Fruit fly (Drosophila melanogaster) whole organism, wandering third instar larva: ENCODE results near the gene mRpL36.

ENCODE experiments used
- Abd-B ChIP-seq: fragments of >200 bp; optimal IDR thresholded peaks from 2 replicates; lab custom pipeline; 2017; ENCODE audit warnings: missing biosample characterization, missing genetic modification characterization
- CG32264 ChIP-seq: fragments of 200-800 bp; sonication (Bioruptor generic); optimal IDR thresholded peaks from 2 replicates; lab custom pipeline; 2016; ENCODE audit warnings: missing biosample characterization, missing genetic modification characterization
- CG9705 ChIP-seq: fragments of 200-800 bp; sonication (Bioruptor generic); optimal IDR thresholded peaks from 2 replicates; lab custom pipeline; 2018; ENCODE audit warnings: missing biosample characterization, mild to moderate bottlenecking, missing genetic modification characterization
- CrebA ChIP-seq: fragments of 200-800 bp; sonication (Bioruptor generic); optimal IDR thresholded peaks from 2 replicates; lab custom pipeline; 2016; ENCODE audit warnings: missing biosample characterization, mild to moderate bottlenecking, missing genetic modification characterization, borderline replicate concordance
- Dfd ChIP-seq: fragments of >200 bp; optimal IDR thresholded peaks from 2 replicates; lab custom pipeline; 2017; ENCODE audit warnings: missing biosample characterization, missing genetic modification characterization
- Dif ChIP-seq: fragments of 200-275, 200-300 bp; sonication (Bioruptor generic); optimal IDR thresholded peaks from 2 replicates; lab custom pipeline; 2018; ENCODE audit warnings: missing biosample characterization, missing genetic modification characterization; ENCODE audit not compliant: partially characterized antibody
- GATAd ChIP-seq: sonication (Bioruptor generic); optimal IDR thresholded peaks from 2 replicates; lab custom pipeline; 2016; ENCODE audit warnings: missing biosample characterization, missing genetic modification characterization
- HLH106 ChIP-seq: fragments of 200-800 bp; optimal IDR thresholded peaks from 3 replicates; lab custom pipeline; 2019; ENCODE audit warnings: missing biosample characterization, mild to moderate bottlenecking, missing genetic modification characterization, moderate library complexity
- Hnf4 ChIP-seq: fragments of 200-800 bp; sonication (Bioruptor generic); optimal IDR thresholded peaks from 2 replicates; lab custom pipeline; 2016; ENCODE audit warnings: missing biosample characterization, mild to moderate bottlenecking, missing genetic modification characterization
- Hr78 ChIP-seq: fragments of >200 bp; optimal IDR thresholded peaks from 2 replicates; lab custom pipeline; 2017; ENCODE audit warnings: missing biosample characterization, missing genetic modification characterization
- Hr83 ChIP-seq: fragments of 200-300 bp; sonication (Bioruptor generic); optimal IDR thresholded peaks from 2 replicates; lab custom pipeline; 2016; ENCODE audit warnings: missing biosample characterization, mild to moderate bottlenecking, missing genetic modification characterization, moderate library complexity; ENCODE audit not compliant: poor library complexity, severe bottlenecking
- Jra ChIP-seq: sonication (Bioruptor generic); optimal IDR thresholded peaks from 2 replicates; lab custom pipeline; 2016; ENCODE audit warnings: missing biosample characterization, missing genetic modification characterization
- Mio ChIP-seq: sonication (Bioruptor generic); optimal IDR thresholded peaks from 2 replicates; lab custom pipeline; 2016; ENCODE audit warnings: missing biosample characterization, missing genetic modification characterization
- Myc ChIP-seq: fragments of >200 bp; optimal IDR thresholded peaks from 2 replicates; lab custom pipeline; 2017
- N ChIP-seq: fragments of >200 bp; optimal IDR thresholded peaks from 2 replicates; lab custom pipeline; 2018; ENCODE audit warnings: missing biosample characterization, missing external identifiers, missing genetic modification characterization
- OdsH ChIP-seq: fragments of 200-800 bp; sonication (Bioruptor generic); optimal IDR thresholded peaks from 2 replicates; lab custom pipeline; 2016; ENCODE audit warnings: missing biosample characterization, mild to moderate bottlenecking, missing genetic modification characterization
- Rel ChIP-seq, 2 experiments: fragments of 200-800 bp; sonication (Bioruptor generic) in 1 of 2; optimal IDR thresholded peaks; 2 replicates in 1 of 2; 3 replicates in 1 of 2; lab custom pipeline; 2016 to 2019; ENCODE audit warnings: mild to moderate bottlenecking in 2 of 2, missing biosample characterization in 2 of 2, missing genetic modification characterization in 2 of 2, moderate library complexity in 1 of 2
- Sp1 ChIP-seq: fragments of 200-800 bp; sonication (Bioruptor generic); optimal IDR thresholded peaks from 3 replicates; lab custom pipeline; 2019; ENCODE audit warnings: missing biosample characterization, mild to moderate bottlenecking, missing genetic modification characterization, moderate library complexity
- Vsx2 ChIP-seq: fragments of 200-300, 225-300 bp; sonication (Bioruptor generic); optimal IDR thresholded peaks from 2 replicates; lab custom pipeline; 2018; ENCODE audit warnings: missing biosample characterization, missing genetic modification characterization; ENCODE audit not compliant: partially characterized antibody
- br ChIP-seq: fragments of 200-800 bp; sonication (Bioruptor generic); optimal IDR thresholded peaks from 2 replicates; lab custom pipeline; 2016; ENCODE audit warnings: missing biosample characterization, missing genetic modification characterization
- brk ChIP-seq: fragments of 200-800 bp; sonication (Bioruptor generic); optimal IDR thresholded peaks from 2 replicates; lab custom pipeline; 2016; ENCODE audit warnings: missing biosample characterization, mild to moderate bottlenecking, missing genetic modification characterization
- dl ChIP-seq, 2 experiments: fragments of 175-275, 200-275 bp in 1 of 2; fragments of 200-275 bp in 1 of 2; sonication (Bioruptor generic); optimal IDR thresholded peaks; lab custom pipeline; 2018; ENCODE audit warnings: mild to moderate bottlenecking in 2 of 2, missing biosample characterization in 2 of 2, missing genetic modification characterization in 2 of 2, moderate library complexity in 2 of 2; ENCODE audit not compliant: partially characterized antibody in 2 of 2, insufficient read depth in 1 of 2
- dmrt93B ChIP-seq: fragments of 200-800 bp; sonication (Bioruptor generic); optimal IDR thresholded peaks from 2 replicates; lab custom pipeline; 2018; ENCODE audit warnings: missing biosample characterization, mild to moderate bottlenecking, missing genetic modification characterization
- dsf ChIP-seq: sonication (Bioruptor generic); optimal IDR thresholded peaks from 2 replicates; lab custom pipeline; 2016; ENCODE audit warnings: missing biosample characterization, missing genetic modification characterization, borderline replicate concordance
- ey ChIP-seq: fragments of 200-800 bp; sonication (Bioruptor generic); optimal IDR thresholded peaks from 2 replicates; lab custom pipeline; 2016; ENCODE audit warnings: missing biosample characterization, missing genetic modification characterization
- foxo ChIP-seq, 2 experiments: fragments of 200-800 bp; sonication (Bioruptor generic); optimal IDR thresholded peaks; 2 replicates in 1 of 2; 3 replicates in 1 of 2; lab custom pipeline; 2016 to 2017; ENCODE audit warnings: missing biosample characterization in 2 of 2, missing genetic modification characterization in 2 of 2
- fru ChIP-seq: fragments of 200-800 bp; sonication (Bioruptor generic); optimal IDR thresholded peaks from 3 replicates; lab custom pipeline; 2016; ENCODE audit warnings: missing biosample characterization, mild to moderate bottlenecking, missing genetic modification characterization
- h ChIP-seq: fragments of 200-800 bp; sonication (Bioruptor generic); optimal IDR thresholded peaks from 3 replicates; lab custom pipeline; 2016; ENCODE audit warnings: missing biosample characterization, mild to moderate bottlenecking, missing genetic modification characterization
- jim ChIP-seq: fragments of 175-275, 200-325 bp; sonication (Bioruptor generic); optimal IDR thresholded peaks from 2 replicates; lab custom pipeline; 2016; ENCODE audit warnings: missing biosample characterization, mild to moderate bottlenecking, missing genetic modification characterization
- lola ChIP-seq: fragments of >200 bp; optimal IDR thresholded peaks from 2 replicates; lab custom pipeline; 2017; ENCODE audit warnings: missing biosample characterization, missing genetic modification characterization
- pan ChIP-seq: fragments of >200 bp; optimal IDR thresholded peaks from 2 replicates; lab custom pipeline; 2017
- psq ChIP-seq: fragments of 200-800 bp; sonication (Bioruptor generic); optimal IDR thresholded peaks from 3 replicates; lab custom pipeline; 2017; ENCODE audit warnings: missing biosample characterization, mild to moderate bottlenecking, missing genetic modification characterization, moderate library complexity
- rgr ChIP-seq: fragments of 200-800 bp; sonication (Bioruptor generic); optimal IDR thresholded peaks from 3 replicates; lab custom pipeline; 2016; ENCODE audit warnings: missing biosample characterization, mild to moderate bottlenecking, missing genetic modification characterization
- sage ChIP-seq: fragments of 200-800 bp; sonication (Bioruptor generic); optimal IDR thresholded peaks from 2 replicates; lab custom pipeline; 2016; ENCODE audit warnings: missing biosample characterization, mild to moderate bottlenecking, missing genetic modification characterization
- sv ChIP-seq: fragments of 200-800 bp; sonication (Bioruptor generic); optimal IDR thresholded peaks from 3 replicates; lab custom pipeline; 2016; ENCODE audit warnings: missing biosample characterization, missing genetic modification characterization
- tai ChIP-seq: sonication (Bioruptor generic); optimal IDR thresholded peaks from 2 replicates; lab custom pipeline; 2016; ENCODE audit warnings: missing biosample characterization, missing genetic modification characterization
- usp ChIP-seq: fragments of >200 bp; optimal IDR thresholded peaks from 2 replicates; lab custom pipeline; 2017; ENCODE audit warnings: missing biosample characterization, missing genetic modification characterization
- woc ChIP-seq: sonication (Bioruptor generic); optimal IDR thresholded peaks from 2 replicates; lab custom pipeline; 2016; ENCODE audit warnings: missing biosample characterization, mild to moderate bottlenecking, missing genetic modification characterization

The mRpL36 gene

DNA sequence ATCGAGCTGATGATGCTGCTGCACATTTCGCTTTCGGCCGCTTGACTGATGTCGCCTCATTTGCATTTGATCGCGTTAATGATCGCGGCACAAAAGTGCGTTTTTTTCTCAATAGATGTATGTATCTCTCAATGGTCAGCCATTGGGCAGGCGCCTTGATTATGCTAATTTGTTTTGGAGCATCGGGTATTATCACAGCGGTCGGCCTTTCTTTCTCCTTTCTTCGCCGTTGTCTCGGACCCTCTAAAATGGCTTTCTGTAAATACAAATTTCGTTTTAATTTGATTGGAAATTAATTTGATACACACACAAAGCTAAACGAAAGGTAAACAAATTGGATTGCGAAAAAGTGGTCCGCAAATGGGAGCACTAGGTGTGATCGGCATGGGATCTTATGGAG is 30.4 kb upstream of the mRpL36 start:
- TF ChIP-seq Dif (GFP tag; lab: Kevin White, UChicago) (no peak), usp (no peak), dsf (no peak), Mio (GFP tag; lab: Kevin White, UChicago) (no peak), lola (GFP tag; lab: Kevin White, UChicago) (no peak), Hr83 (GFP tag; lab: Kevin White, UChicago) (no peak), br (GFP tag; lab: Kevin White, UChicago) (no peak), brk (GFP tag; lab: Kevin White, UChicago) (no peak), Rel (GFP tag; optimal IDR thresholded peaks at IDR 0.05; lab: Kevin White, UChicago) (no peak), Rel (tag; optimal IDR thresholded peaks at IDR 0.05; lab: Kevin White, UChicago) (no peak), Hnf4 (GFP tag; lab: Kevin White, UChicago) (no peak), CG32264 (no peak), Sp1 (no peak), ey (GFP tag; lab: Kevin White, UChicago) (no peak)
- TF ChIP-seq, all 38 proteins: peak for 0

DNA sequence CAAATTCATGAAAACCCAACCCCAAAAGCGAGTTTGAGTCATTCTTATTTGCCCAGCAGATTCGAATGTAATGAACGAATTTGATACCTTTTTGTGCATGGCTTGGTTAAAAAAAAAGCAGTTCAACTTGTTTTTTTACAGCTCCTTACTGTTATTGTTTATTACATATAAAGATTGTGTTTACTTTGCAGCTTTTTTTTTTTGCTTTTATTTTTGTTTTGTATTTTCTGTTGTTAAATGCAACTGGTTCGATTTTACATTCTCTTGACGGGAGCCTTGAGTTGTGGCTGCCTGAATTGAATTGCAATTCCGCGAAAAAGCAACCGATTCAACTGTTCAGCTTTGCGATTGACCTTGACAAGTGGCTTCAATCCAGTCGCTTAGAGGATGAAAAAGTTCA is 29.6 kb upstream of the mRpL36 start:
- TF ChIP-seq h = no peak
- TF ChIP-seq ey (GFP tag; lab: Kevin White, UChicago) = no peak
- TF ChIP-seq Dif (GFP tag; lab: Kevin White, UChicago) = no peak
- no peak for TF ChIP-seq tai
- no peak for TF ChIP-seq CrebA
- no peak for TF ChIP-seq brk (GFP tag; lab: Kevin White, UChicago)
- no peak for TF ChIP-seq Dfd (GFP tag; lab: Kevin White, UChicago)
- TF ChIP-seq N (GFP tag; lab: Kevin White, UChicago) = no peak
- no peak for TF ChIP-seq pan (lab: Kevin White, UChicago)
- no peak for TF ChIP-seq CG32264
- TF ChIP-seq lola (GFP tag; lab: Kevin White, UChicago) = no peak
- no peak for TF ChIP-seq dsf
- no peak for TF ChIP-seq Sp1
- no peak for TF ChIP-seq rgr (GFP tag; lab: Kevin White, UChicago)
- TF ChIP-seq HLH106 (tag; lab: Kevin White, UChicago) = no peak
- no peak for TF ChIP-seq br (GFP tag; lab: Kevin White, UChicago)
- TF ChIP-seq dmrt93B = no peak

DNA sequence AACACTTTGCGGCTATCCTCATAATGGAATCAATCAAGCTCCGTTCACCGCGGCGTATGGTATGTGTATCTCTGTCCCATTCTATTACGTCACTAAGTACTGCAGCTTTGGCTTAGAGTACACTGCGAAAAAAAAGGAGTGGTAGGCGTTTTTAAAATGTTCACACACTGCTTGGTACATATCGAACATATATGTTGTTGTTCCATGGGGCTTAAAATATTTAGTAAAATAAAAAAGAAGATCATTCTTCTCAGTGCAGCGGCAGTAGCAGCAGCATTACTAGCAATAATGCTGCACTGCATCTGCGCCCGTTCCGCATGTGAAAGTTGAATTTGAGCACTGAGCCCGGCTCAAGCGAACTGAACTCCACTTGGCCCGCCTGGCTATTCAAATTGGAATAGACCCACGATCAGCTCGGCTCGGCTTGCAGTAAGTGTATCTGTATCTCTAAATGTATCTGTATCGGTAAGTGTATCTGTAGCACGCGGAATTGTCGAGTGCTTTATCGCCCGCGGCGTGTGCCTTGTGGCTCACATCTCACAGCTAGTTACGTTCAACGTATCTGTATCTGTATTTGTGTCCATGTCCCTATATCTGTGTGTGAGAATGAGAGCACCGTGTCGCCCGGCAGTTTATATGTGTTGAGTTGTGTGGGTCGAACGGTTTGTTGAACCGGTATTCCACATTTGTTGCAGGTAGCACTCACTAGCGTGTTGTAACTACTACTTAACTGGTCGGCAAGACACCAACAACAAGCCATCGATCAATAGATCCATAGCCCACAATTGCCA is 28.5 kb upstream of the mRpL36 start:
- TF ChIP-seq Dif (GFP tag; lab: Kevin White, UChicago) (no peak), fru (peak; percentile 64), psq (no peak), ey (GFP tag; lab: Kevin White, UChicago) (peak; percentile 47), dmrt93B (peak; percentile 16), Hr83 (GFP tag; lab: Kevin White, UChicago) (no peak), HLH106 (tag; lab: Kevin White, UChicago) (peak; percentile 10), CG32264 (no peak), OdsH (GFP tag; lab: Kevin White, UChicago) (no peak), sv (GFP tag; lab: Kevin White, UChicago) (peak; percentile 39), Myc (lab: Kevin White, UChicago) (no peak), Abd-B (GFP tag; lab: Kevin White, UChicago) (no peak), sage (no peak), dsf (no peak), N (GFP tag; lab: Kevin White, UChicago) (no peak), pan (lab: Kevin White, UChicago) (no peak), h (peak; percentile 2), br (GFP tag; lab: Kevin White, UChicago) (peak; percentile 8), Jra (GFP tag; lab: Kevin White, UChicago) (no peak), dl (GFP tag; optimal IDR thresholded peaks at IDR 0.05; lab: Kevin White, UChicago; ENCODE audit: insufficient read depth in 1 of 2, partially characterized antibody in 2 of 2) (no peak), brk (GFP tag; lab: Kevin White, UChicago) (no peak), CrebA (no peak), foxo (GFP tag; optimal IDR thresholded peaks at IDR 0.05; lab: Kevin White, UChicago) (peak in 1 of 2 experiments; percentile 6), CG9705 (GFP tag; lab: Kevin White, UChicago) (no peak), tai (no peak), woc (GFP tag; lab: Kevin White, UChicago) (peak; percentile 16), Vsx2 (no peak), Hr78 (no peak), Mio (GFP tag; lab: Kevin White, UChicago) (no peak), Rel (GFP tag; optimal IDR thresholded peaks at IDR 0.05; lab: Kevin White, UChicago) (no peak), Rel (tag; optimal IDR thresholded peaks at IDR 0.05; lab: Kevin White, UChicago) (no peak), GATAd (no peak), jim (no peak), Dfd (GFP tag; lab: Kevin White, UChicago) (no peak), rgr (GFP tag; lab: Kevin White, UChicago) (peak; percentile 45), Hnf4 (GFP tag; lab: Kevin White, UChicago) (no peak)
